Fruit fly (Drosophila melanogaster): ENCODE data around the gene CG32700.
A peak's percentile ranks its signal among the peaks of the same experiment; 100 is the strongest.

CG32700 gene

dm6 chrX:9532453-9532852, 18.2 kb downstream of the CG32700 start:
- TF ChIP-seq CG8319 (GFP tag; optimal IDR thresholded peaks at IDR 0.05), result no peak
- TF ChIP-seq CG6276 (GFP tag; optimal IDR thresholded peaks at IDR 0.05), result no peak
- TF ChIP-seq vri (GFP tag; optimal IDR thresholded peaks at IDR 0.05), result no peak
- no peak for TF ChIP-seq CG31627 (GFP tag; optimal IDR thresholded peaks at IDR 0.05)
- no peak for TF ChIP-seq fd85E (GFP tag; optimal IDR thresholded peaks at IDR 0.05)
- no peak for TF ChIP-seq Lpt (GFP tag; optimal IDR thresholded peaks at IDR 0.05)
- no peak for TF ChIP-seq CG4318 (GFP tag; optimal IDR thresholded peaks at IDR 0.05)
- TF ChIP-seq Eip75B (GFP tag; optimal IDR thresholded peaks at IDR 0.05), result no peak
- TF ChIP-seq fd59A (GFP tag; optimal IDR thresholded peaks at IDR 0.05), result no peak
- no peak for TF ChIP-seq CG1621 (tag; optimal IDR thresholded peaks at IDR 0.05)
- no peak for TF ChIP-seq CG32006 (GFP tag; optimal IDR thresholded peaks at IDR 0.05)

dm6 chrX:9531869-9532268, 18.8 kb downstream of the CG32700 start:
- TF ChIP-seq dsx (GFP tag; optimal IDR thresholded peaks at IDR 0.05; ENCODE audit: poor library complexity, severe bottlenecking), result no peak
- no peak for TF ChIP-seq ss (GFP tag; optimal IDR thresholded peaks at IDR 0.05)
- TF ChIP-seq Eip78C (GFP tag), result peak; percentile 67
- TF ChIP-seq Sox14 (GFP tag; optimal IDR thresholded peaks at IDR 0.05), result no peak
- peak; percentile 9 for TF ChIP-seq CG32006 (GFP tag; optimal IDR thresholded peaks at IDR 0.05)
- peak; percentile 6 for TF ChIP-seq acj6 (GFP tag; optimal IDR thresholded peaks at IDR 0.05)
- TF ChIP-seq CG11294 (GFP tag; IDR thresholded peaks at IDR 0.05), result no peak
- peak; percentile 34 for TF ChIP-seq svp (GFP tag)
- TF ChIP-seq Gug (GFP tag; IDR thresholded peaks at IDR 0.05), result no peak
- peak; percentile 16 for TF ChIP-seq pdm3 (GFP tag; optimal IDR thresholded peaks at IDR 0.05)
- peak; percentile 13 for TF ChIP-seq OdsH (GFP tag; optimal IDR thresholded peaks at IDR 0.05)
- no peak for TF ChIP-seq fd85E (GFP tag; optimal IDR thresholded peaks at IDR 0.05)
- TF ChIP-seq Ets21C (GFP tag; optimal IDR thresholded peaks at IDR 0.05), result no peak
- TF ChIP-seq CG10631 (GFP tag; optimal IDR thresholded peaks at IDR 0.05), result peak; percentile 2
- peak; percentile 34 for TF ChIP-seq CG31627 (GFP tag; optimal IDR thresholded peaks at IDR 0.05)

dm6 chrX:9523543-9523942, 27.1 kb downstream of the CG32700 start:
- TF ChIP-seq CG10631 (GFP tag; optimal IDR thresholded peaks at IDR 0.05) (no peak), Blimp-1 (GFP tag; optimal IDR thresholded peaks at IDR 0.05) (peak; percentile 48)

dm6 chrX:9520175-9520574, 30.5 kb downstream of the CG32700 start:
- TF ChIP-seq CG10631 (GFP tag; optimal IDR thresholded peaks at IDR 0.05) (no peak), CG8632 (GFP tag; optimal IDR thresholded peaks at IDR 0.05) (no peak), CG9139 (GFP tag; optimal IDR thresholded peaks at IDR 0.05) (no peak), Eip75B (GFP tag; optimal IDR thresholded peaks at IDR 0.05) (no peak), Sox14 (GFP tag; optimal IDR thresholded peaks at IDR 0.05) (no peak)

- TF ChIP-seq Eip78C (GFP tag) (no peak), CG15336 (GFP tag; IDR thresholded peaks at IDR 0.05) (no peak), esn (GFP tag; optimal IDR thresholded peaks at IDR 0.05) (no peak), spab (GFP tag; optimal IDR thresholded peaks at IDR 0.05) (no peak)
Measured at dm6 chrX:9511224-9511623, 39.4 kb downstream of the CG32700 start, which contains the start of gene CG34028. Gene CG34028, plus strand, starts transcription at chrX:9511524.

- TF ChIP-seq Eip78C (GFP tag) (peak; percentile 17), Lpt (GFP tag; optimal IDR thresholded peaks at IDR 0.05) (no peak)
Measured at dm6 chrX:9502286-9502685, 48.4 kb downstream of the CG32700 start.

dm6 chrX:9500805-9501281, 49.8 kb downstream of the CG32700 start:
- TF ChIP-seq fkh (GFP tag; optimal IDR thresholded peaks at IDR 0.05) (peak; percentile 80), Eip78C (GFP tag) (peak; percentile 58), Ets96B (tag; optimal IDR thresholded peaks at IDR 0.05) (no peak)
